Fruit fly (Drosophila melanogaster) whole organism, pupa: ENCODE results near the gene Orco.

Experiments used
- CG10348 ChIP-seq: fragments of 200-800 bp; sonication (Bioruptor generic); IDR thresholded peaks from 2 replicates; pipeline ENCODE4 v1.3.6; 2022; ENCODE audit warnings: missing biosample characterization, missing genetic modification characterization
- CG13204 ChIP-seq: fragments of 200-800 bp; sonication (Bioruptor generic); optimal IDR thresholded peaks from 2 replicates; lab custom pipeline; 2018; ENCODE audit warnings: missing biosample characterization, mild to moderate bottlenecking, missing genetic modification characterization, moderate library complexity
- CG15710 ChIP-seq: fragments of 200-800 bp; sonication (Bioruptor generic); optimal IDR thresholded peaks from 2 replicates; lab custom pipeline; 2018; ENCODE audit warnings: missing biosample characterization, mild to moderate bottlenecking, missing genetic modification characterization, moderate library complexity
- CG8301 ChIP-seq: fragments of 200-800 bp; sonication (Bioruptor generic); optimal IDR thresholded peaks from 2 replicates; lab custom pipeline; 2018; ENCODE audit warnings: missing biosample characterization, mild to moderate bottlenecking, missing genetic modification characterization
- CG9948 ChIP-seq: fragments of 200-800 bp; sonication (Bioruptor generic); optimal IDR thresholded peaks from 2 replicates; lab custom pipeline; 2018; ENCODE audit warnings: missing biosample characterization, mild to moderate bottlenecking, missing genetic modification characterization, moderate library complexity
- D1 ChIP-seq: fragments of 200-800 bp; sonication (Bioruptor generic); optimal IDR thresholded peaks from 2 replicates; lab custom pipeline; 2018; ENCODE audit warnings: missing biosample characterization, mild to moderate bottlenecking, missing genetic modification characterization, moderate library complexity
- Pif1B ChIP-seq: fragments of 200-800 bp; sonication (Bioruptor generic); optimal IDR thresholded peaks from 3 replicates; lab custom pipeline; 2016; ENCODE audit warnings: missing biosample characterization, missing genetic modification characterization
- Snoo ChIP-seq: fragments of 200-800 bp; sonication (Bioruptor generic); optimal IDR thresholded peaks from 3 replicates; lab custom pipeline; 2017; ENCODE audit warnings: missing biosample characterization, mild to moderate bottlenecking, missing genetic modification characterization, inconsistent platforms
- fd96Ca ChIP-seq: fragments of 200-800 bp; sonication (Bioruptor generic); IDR thresholded peaks from 3 replicates; pipeline ENCODE4 v1.3.6; 2022; ENCODE audit warnings: missing biosample characterization, missing genetic modification characterization
- rn ChIP-seq: fragments of 200-800 bp; sonication (Bioruptor generic); IDR thresholded peaks from 2 replicates; pipeline ENCODE4 v1.3.6; 2022; ENCODE audit warnings: missing biosample characterization, missing genetic modification characterization

- TF ChIP-seq D1 (no peak), CG9948 (tag; lab: Kevin White, UChicago) (no peak), fd96Ca (GFP tag; lab: Robert Waterston, UW) (no peak), rn (no peak), Snoo (no peak), CG10348 (GFP tag; lab: Robert Waterston, UW) (no peak), CG8301 (peak; percentile 15), CG15710 (no peak), CG13204 (GFP tag; lab: Kevin White, UChicago) (no peak), Pif1B (GFP tag; lab: Kevin White, UChicago) (no peak)
Observed at dm6 chr3R:5392033-5392432, 20.2 kb downstream of the Orco start.
